Fruit fly (Drosophila melanogaster) whole organism, embryonic: ENCODE measurements around the gene CG10041.

Source experiments
- ATbp ChIP-seq: fragments of 200-800 bp; sonication (Bioruptor generic); optimal IDR thresholded peaks from 2 replicates; lab custom pipeline; 2017; ENCODE audit warnings: missing biosample characterization, mild to moderate bottlenecking, missing genetic modification characterization, missing genetic modification reagents
- Abd-B ChIP-seq: fragments of 200-800 bp; sonication (Bioruptor generic); optimal IDR thresholded peaks from 2 replicates; lab custom pipeline; 2018; ENCODE audit warnings: missing biosample characterization, mild to moderate bottlenecking, missing genetic modification characterization, moderate library complexity
- B-H1 ChIP-seq: fragments of 200-800 bp; sonication (Bioruptor generic); IDR thresholded peaks from 3 replicates; pipeline ENCODE4 v1.3.6; 2022; ENCODE audit warnings: missing biosample characterization, missing genetic modification characterization
- BtbVII ChIP-seq: fragments of 200-800 bp; sonication (Bioruptor generic); optimal IDR thresholded peaks from 3 replicates; lab custom pipeline; 2017; ENCODE audit warnings: missing biosample characterization, mild to moderate bottlenecking, missing genetic modification characterization
- CG17328 ChIP-seq: fragments of 200-800 bp; sonication (Bioruptor generic); IDR thresholded peaks from 2 replicates; pipeline ENCODE4 v1.3.6; 2022; ENCODE audit warnings: missing biosample characterization, missing genetic modification characterization
- CG1832 ChIP-seq: fragments of 200-800 bp; sonication (Bioruptor generic); optimal IDR thresholded peaks from 2 replicates; lab custom pipeline; 2017; ENCODE audit warnings: missing biosample characterization, mild to moderate bottlenecking, missing genetic modification characterization, inconsistent platforms
- CG18619 ChIP-seq: fragments of 200-800 bp; sonication (Bioruptor generic); optimal IDR thresholded peaks from 3 replicates; lab custom pipeline; 2017; ENCODE audit warnings: missing biosample characterization, mild to moderate bottlenecking, missing genetic modification characterization
- CG3065 ChIP-seq: fragments of 200-800 bp; sonication (Bioruptor generic); optimal IDR thresholded peaks from 2 replicates; lab custom pipeline; 2016; ENCODE audit warnings: missing biosample characterization, missing genetic modification characterization
- CG31388 ChIP-seq: fragments of 200-800 bp; sonication (Bioruptor generic); optimal IDR thresholded peaks from 2 replicates; lab custom pipeline; 2016; ENCODE audit warnings: missing biosample characterization, missing genetic modification characterization
- CG32772 ChIP-seq: fragments of 200-800 bp; sonication (Bioruptor generic); IDR thresholded peaks from 2 replicates; pipeline ENCODE4 v1.3.6; 2022; ENCODE audit warnings: missing biosample characterization, missing genetic modification characterization
- CG34422 ChIP-seq: fragments of 200-800 bp; sonication (Bioruptor generic); IDR thresholded peaks from 3 replicates; pipeline ENCODE4 v1.3.6; 2022; ENCODE audit warnings: missing biosample characterization, missing genetic modification characterization
- CG4360 ChIP-seq: fragments of 200-800 bp; sonication (Bioruptor generic); IDR thresholded peaks from 2 replicates; pipeline ENCODE4 v1.3.6; 2022; ENCODE audit warnings: missing biosample characterization, missing genetic modification characterization
- CG4820 ChIP-seq: fragments of 200-800 bp; sonication (Bioruptor generic); optimal IDR thresholded peaks from 3 replicates; lab custom pipeline; 2016; ENCODE audit warnings: missing biosample characterization, missing genetic modification characterization
- CG6175 ChIP-seq: fragments of 200-800 bp; sonication (Bioruptor generic); IDR thresholded peaks from 3 replicates; pipeline ENCODE4 v1.3.6; 2022; ENCODE audit warnings: missing biosample characterization, missing genetic modification characterization
- CG6791 ChIP-seq: fragments of 200-800 bp; sonication (Bioruptor generic); IDR thresholded peaks from 3 replicates; pipeline ENCODE4 v1.3.6; 2022; ENCODE audit warnings: missing biosample characterization, missing genetic modification characterization; ENCODE audit not compliant: partially characterized antibody
- CG7745 ChIP-seq: fragments of 200-800 bp; sonication (Bioruptor generic); optimal IDR thresholded peaks from 2 replicates; lab custom pipeline; 2018; ENCODE audit warnings: missing biosample characterization, mild to moderate bottlenecking, missing genetic modification characterization, moderate library complexity
- Dref ChIP-seq: fragments of 200-800 bp; sonication (Bioruptor generic); IDR thresholded peaks from 2 replicates; pipeline ENCODE4 v1.3.6; 2022; ENCODE audit warnings: missing biosample characterization, missing genetic modification characterization
- Gsc ChIP-seq: fragments of 200-800 bp; sonication (Bioruptor generic); IDR thresholded peaks from 2 replicates; pipeline ENCODE4 v1.3.6; 2022; ENCODE audit warnings: missing biosample characterization, missing genetic modification characterization
- Med ChIP-seq: fragments of 200-800 bp; sonication (Bioruptor generic); peaks from one replicate; lab custom pipeline; 2016; ENCODE audit warnings: missing biosample characterization, missing genetic modification characterization, mild to moderate bottlenecking, inconsistent platforms, moderate library complexity
- NC2β ChIP-seq: fragments of 200-800 bp; sonication (Bioruptor generic); optimal IDR thresholded peaks from 2 replicates; lab custom pipeline; 2016; ENCODE audit warnings: missing biosample characterization, missing genetic modification characterization
- Sin3A ChIP-seq: fragments of >200 bp; optimal IDR thresholded peaks from 2 replicates; lab custom pipeline; 2018
- Six4 ChIP-seq: fragments of 200-800 bp; sonication (Bioruptor generic); optimal IDR thresholded peaks from 2 replicates; lab custom pipeline; 2016; ENCODE audit warnings: missing biosample characterization, missing genetic modification characterization
- TFAM ChIP-seq: fragments of 200-800 bp; sonication (Bioruptor generic); optimal IDR thresholded peaks from 2 replicates; lab custom pipeline; 2017; ENCODE audit warnings: missing biosample characterization, missing genetic modification characterization, inconsistent platforms
- Taf1 ChIP-seq: fragments of 200-800 bp; sonication (Bioruptor generic); IDR thresholded peaks from 2 replicates; pipeline ENCODE4 v1.3.6; 2022; ENCODE audit warnings: missing biosample characterization, missing genetic modification characterization
- ab ChIP-seq: fragments of 200-800 bp; sonication (Bioruptor generic); optimal IDR thresholded peaks from 2 replicates; lab custom pipeline; 2016; ENCODE audit warnings: missing biosample characterization, missing genetic modification characterization
- cad ChIP-seq: fragments of >200 bp; optimal IDR thresholded peaks from 2 replicates; lab custom pipeline; 2017; ENCODE audit warnings: missing biosample characterization, missing genetic modification characterization
- ewg ChIP-seq: fragments of 200-800 bp; sonication (Bioruptor generic); optimal IDR thresholded peaks from 3 replicates; lab custom pipeline; 2017; ENCODE audit warnings: mild to moderate bottlenecking, missing biosample characterization, missing genetic modification reagents, missing genetic modification characterization
- gce ChIP-seq: fragments of 200-800 bp; sonication (Bioruptor generic); IDR thresholded peaks from 3 replicates; pipeline ENCODE4 v1.3.6; 2022; ENCODE audit warnings: missing biosample characterization, missing genetic modification characterization
- gem ChIP-seq: fragments of 200-800 bp; sonication (Bioruptor generic); optimal IDR thresholded peaks from 2 replicates; lab custom pipeline; 2019; ENCODE audit warnings: missing biosample characterization, mild to moderate bottlenecking, missing genetic modification characterization, moderate library complexity
- grau ChIP-seq: fragments of 200-800 bp; optimal IDR thresholded peaks from 3 replicates; lab custom pipeline; 2019; ENCODE audit warnings: missing biosample characterization, mild to moderate bottlenecking, missing genetic modification characterization, moderate library complexity
- gt ChIP-seq: fragments of 200-800 bp; sonication (Bioruptor generic); IDR thresholded peaks from 2 replicates; pipeline ENCODE4 v1.3.6; 2022; ENCODE audit warnings: missing biosample characterization, missing genetic modification characterization
- h ChIP-seq: fragments of >200 bp; optimal IDR thresholded peaks from 2 replicates; lab custom pipeline; 2017
- knrl ChIP-seq: fragments of 200-800 bp; sonication (Bioruptor generic); IDR thresholded peaks from 3 replicates; pipeline ENCODE4 v1.3.6; 2022; ENCODE audit warnings: missing biosample characterization, missing genetic modification characterization; ENCODE audit not compliant: partially characterized antibody
- pan ChIP-seq, 4 experiments: fragments of >200 bp in 3 of 4; fragments of 200-800 bp in 1 of 4; sonication (Bioruptor generic) in 1 of 4; optimal IDR thresholded peaks in 3 of 4; IDR thresholded peaks in 1 of 4; 2 replicates each; pipeline versions ENCODE4 v1.3.6 to Lab custom; 2017 to 2022; ENCODE audit warnings: missing biosample characterization in 2 of 4, missing genetic modification characterization in 2 of 4, mixed read lengths in 1 of 4
- prd ChIP-seq, 3 experiments: fragments of >200 bp in 2 of 3; fragments of 200-800 bp in 1 of 3; sonication (Bioruptor generic) in 1 of 3; optimal IDR thresholded peaks in 2 of 3; IDR thresholded peaks in 1 of 3; 2 replicates in 2 of 3; 3 replicates in 1 of 3; pipeline versions ENCODE4 v1.3.6 to Lab custom; 2017 to 2022; ENCODE audit warnings: missing biosample characterization in 1 of 3, missing genetic modification characterization in 1 of 3
- tio ChIP-seq: fragments of 200-800 bp; sonication (Bioruptor generic); optimal IDR thresholded peaks from 2 replicates; lab custom pipeline; 2017; ENCODE audit warnings: missing biosample characterization, missing genetic modification characterization, inconsistent platforms
- usp ChIP-seq: fragments of >200 bp; optimal IDR thresholded peaks from 2 replicates; lab custom pipeline; 2017; ENCODE audit warnings: missing biosample characterization, missing genetic modification characterization

The CG10041 gene

dm6 chr3R:12307569-12307968 is 44.3 kb downstream of the CG10041 start:
- no peak for TF ChIP-seq B-H1 (GFP tag; lab: Robert Waterston, UW)
- TF ChIP-seq Taf1 (GFP tag; lab: Robert Waterston, UW), result no peak
- no peak for TF ChIP-seq Six4
- no peak for TF ChIP-seq usp (GFP tag; lab: Kevin White, UChicago)
- TF ChIP-seq CG4820 (GFP tag; lab: Kevin White, UChicago), result no peak
- TF ChIP-seq grau, result no peak
- no peak for TF ChIP-seq CG32772
- no peak for TF ChIP-seq CG31388 (GFP tag; lab: Kevin White, UChicago)

- TF ChIP-seq Dref (GFP tag; lab: Robert Waterston, UW) (no peak), CG18619 (GFP tag; lab: Kevin White, UChicago) (no peak), Med (no peak), Sin3A (lab: Kevin White, UChicago) (no peak), tio (GFP tag; lab: Kevin White, UChicago) (no peak), Gsc (GFP tag; lab: Robert Waterston, UW) (no peak), prd (optimal IDR thresholded peaks at IDR 0.05; lab: Kevin White, UChicago) (no peak), prd (GFP tag; IDR thresholded peaks at IDR 0.05; lab: Robert Waterston, UW) (no peak), cad (no peak), CG1832 (GFP tag; lab: Kevin White, UChicago) (no peak), Abd-B (GFP tag; lab: Kevin White, UChicago) (no peak), CG34422 (GFP tag; lab: Robert Waterston, UW) (no peak), CG17328 (GFP tag; lab: Robert Waterston, UW) (no peak), BtbVII (GFP tag; lab: Kevin White, UChicago) (no peak), CG7745 (tag; lab: Kevin White, UChicago) (no peak)
Measured at dm6 chr3R:12302915-12303314, 49.0 kb downstream of the CG10041 start.

- TF ChIP-seq CG17328 (GFP tag; lab: Robert Waterston, UW) (no peak), gt (GFP tag; lab: Robert Waterston, UW) (no peak), CG6791 (no peak), CG6175 (no peak), gce (GFP tag; lab: Robert Waterston, UW) (no peak), CG4360 (GFP tag; lab: Robert Waterston, UW) (no peak), TFAM (no peak), CG3065 (GFP tag; lab: Kevin White, UChicago) (no peak), h (no peak), gem (tag; lab: Kevin White, UChicago) (no peak), NC2β (GFP tag; lab: Kevin White, UChicago) (no peak), ewg (no peak), ATbp (GFP tag; lab: Kevin White, UChicago) (no peak), knrl (GFP tag; lab: Robert Waterston, UW) (no peak), ab (GFP tag; lab: Kevin White, UChicago) (no peak), pan (optimal IDR thresholded peaks at IDR 0.05; lab: Kevin White, UChicago) (no peak), pan (GFP tag; optimal IDR thresholded peaks at IDR 0.05 in 1 of 2, IDR thresholded peaks at IDR 0.05 in 1 of 2) (no peak)
Measured at dm6 chr3R:12301528-12301927, 50.4 kb downstream of the CG10041 start.
